Fruit fly (Drosophila melanogaster): ENCODE measurements around the gene CG5854.

Gene CG5854

DNA sequence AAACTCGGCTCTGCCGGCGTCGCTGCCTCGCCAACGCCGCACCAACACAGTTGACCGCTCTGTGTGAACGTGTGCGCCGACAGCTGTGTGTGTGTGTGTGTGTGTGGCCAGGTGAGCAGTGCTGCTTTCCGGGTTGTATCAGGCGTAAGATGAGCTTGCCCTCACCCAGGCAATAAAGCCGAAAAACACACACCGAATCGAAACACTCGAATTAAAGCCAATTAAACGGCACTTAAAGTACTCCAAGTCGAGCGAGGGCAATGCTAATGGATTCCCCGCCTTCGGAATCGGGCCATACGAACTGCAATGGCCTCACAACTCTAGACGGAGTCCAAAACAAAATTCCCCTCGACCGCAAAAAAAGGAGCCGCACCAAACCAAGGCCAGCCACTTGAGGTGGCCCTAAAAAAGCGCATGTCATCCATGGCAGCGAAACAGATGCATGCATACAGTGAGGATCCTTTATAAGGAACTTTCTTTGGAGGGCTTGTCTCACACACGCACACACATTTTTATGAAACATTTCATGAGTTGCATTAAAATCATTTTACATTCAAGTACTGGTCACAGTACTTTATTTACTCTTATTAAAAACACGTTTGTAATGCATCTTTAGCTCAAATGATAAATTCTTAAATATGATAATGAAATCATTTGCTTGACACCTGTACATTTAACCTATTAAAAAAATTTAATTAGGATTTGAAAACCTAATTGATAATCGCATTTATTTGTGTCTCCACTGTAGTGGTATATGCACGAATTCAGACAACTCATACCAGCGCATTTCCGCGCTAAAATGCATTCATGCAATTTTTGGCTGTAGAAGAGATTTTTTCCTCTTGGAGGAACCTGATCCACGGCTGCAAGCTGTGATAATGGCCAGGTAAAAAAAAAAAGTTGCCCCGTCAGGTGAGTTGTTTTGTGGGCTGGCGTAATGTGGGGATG is 15.0 kb downstream of the CG5854 start (continued):
- TF ChIP-seq CG6163 (GFP tag; IDR thresholded peaks at IDR 0.05) (peak; percentile 87), OdsH (GFP tag; optimal IDR thresholded peaks at IDR 0.05) (peak; percentile 94), salr (GFP tag; optimal IDR thresholded peaks at IDR 0.05) (peak; percentile 92), fd85E (GFP tag; optimal IDR thresholded peaks at IDR 0.05) (peak; percentile 81), ss (GFP tag; optimal IDR thresholded peaks at IDR 0.05) (peak; percentile 93 to 98), Sox102F (GFP tag; optimal IDR thresholded peaks at IDR 0.05) (peak; percentile 93), CG3919 (GFP tag; optimal IDR thresholded peaks at IDR 0.05) (peak; percentile 96), acj6 (GFP tag; optimal IDR thresholded peaks at IDR 0.05) (peak; percentile 95), CG6808 (GFP tag; optimal IDR thresholded peaks at IDR 0.05) (peak; percentile 98), CG8319 (GFP tag; optimal IDR thresholded peaks at IDR 0.05) (peak; percentile 92), CG8119 (GFP tag; IDR thresholded peaks at IDR 0.05) (peak; percentile 93), pdm3 (GFP tag; optimal IDR thresholded peaks at IDR 0.05) (peak; percentile 96), CG34406 (GFP tag; optimal IDR thresholded peaks at IDR 0.05) (peak; percentile 95), dsx (GFP tag; optimal IDR thresholded peaks at IDR 0.05; ENCODE audit: poor library complexity, severe bottlenecking) (peak; percentile 96), Eip78C (GFP tag) (peak; percentile 99), fkh (GFP tag; optimal IDR thresholded peaks at IDR 0.05) (no peak), Sox14 (GFP tag; optimal IDR thresholded peaks at IDR 0.05) (peak; percentile 96), lz (GFP tag; optimal IDR thresholded peaks at IDR 0.05) (peak; percentile 95), CG8632 (GFP tag; optimal IDR thresholded peaks at IDR 0.05) (peak; percentile 94), spab (GFP tag; optimal IDR thresholded peaks at IDR 0.05) (peak; percentile 97), CG10631 (GFP tag; optimal IDR thresholded peaks at IDR 0.05) (peak; percentile 94), esn (GFP tag; optimal IDR thresholded peaks at IDR 0.05) (peak; percentile 97), CG6276 (GFP tag; optimal IDR thresholded peaks at IDR 0.05) (peak; percentile 89), Hr38 (GFP tag; optimal IDR thresholded peaks at IDR 0.05) (no peak), CG4318 (GFP tag; optimal IDR thresholded peaks at IDR 0.05) (peak; percentile 78), svp (GFP tag) (peak; percentile 99), Lpt (GFP tag; optimal IDR thresholded peaks at IDR 0.05) (peak; percentile 83), CG6792 (GFP tag; optimal IDR thresholded peaks at IDR 0.05) (peak; percentile 94), Eip75B (GFP tag; optimal IDR thresholded peaks at IDR 0.05) (peak; percentile 96), eg (GFP tag; IDR thresholded peaks at IDR 0.05) (peak; percentile 78), CG11902 (GFP tag; optimal IDR thresholded peaks at IDR 0.05) (peak; percentile 94), dac (GFP tag; optimal IDR thresholded peaks at IDR 0.05) (peak; percentile 73), Blimp-1 (GFP tag; optimal IDR thresholded peaks at IDR 0.05) (peak; percentile 67), Eip93F (GFP tag; optimal IDR thresholded peaks at IDR 0.05) (peak; percentile 73), fd59A (GFP tag; optimal IDR thresholded peaks at IDR 0.05) (peak; percentile 97), CG9139 (GFP tag; optimal IDR thresholded peaks at IDR 0.05) (peak; percentile 91)

dm6 chr3R:23955380-23955779 is 21.7 kb downstream of the CG5854 start:
- no peak for TF ChIP-seq CG31627 (GFP tag; optimal IDR thresholded peaks at IDR 0.05)
- TF ChIP-seq spab (GFP tag; optimal IDR thresholded peaks at IDR 0.05) = no peak
- no peak for TF ChIP-seq Ets96B (tag; optimal IDR thresholded peaks at IDR 0.05)
- no peak for TF ChIP-seq CG34406 (GFP tag; optimal IDR thresholded peaks at IDR 0.05)
- TF ChIP-seq Blimp-1 (GFP tag; optimal IDR thresholded peaks at IDR 0.05) = peak; percentile 90
- no peak for TF ChIP-seq salr (GFP tag; optimal IDR thresholded peaks at IDR 0.05)
- peak; percentile 55; the same call in 1 of the 2 replicates for TF ChIP-seq CG15336 (GFP tag; IDR thresholded peaks at IDR 0.05)
- TF ChIP-seq CG6854 (GFP tag; optimal IDR thresholded peaks at IDR 0.05) = peak; percentile 56
- TF ChIP-seq Hr39 (GFP tag; optimal IDR thresholded peaks at IDR 0.05) = no peak
- no peak for TF ChIP-seq CG4318 (GFP tag; optimal IDR thresholded peaks at IDR 0.05)
- no peak for TF ChIP-seq CG6276 (GFP tag; optimal IDR thresholded peaks at IDR 0.05)
- TF ChIP-seq CG7368 (GFP tag; optimal IDR thresholded peaks at IDR 0.05) = no peak
- no peak for TF ChIP-seq Sox15 (GFP tag; optimal IDR thresholded peaks at IDR 0.05)
- TF ChIP-seq CG8319 (GFP tag; optimal IDR thresholded peaks at IDR 0.05) = no peak
- no peak for TF ChIP-seq cyc (GFP tag; optimal IDR thresholded peaks at IDR 0.05)
- peak; percentile 17 for TF ChIP-seq Sox102F (GFP tag; optimal IDR thresholded peaks at IDR 0.05)
- TF ChIP-seq CG10631 (GFP tag; optimal IDR thresholded peaks at IDR 0.05) = no peak
- no peak for TF ChIP-seq Sox14 (GFP tag; optimal IDR thresholded peaks at IDR 0.05)
- no peak for TF ChIP-seq CG6808 (GFP tag; optimal IDR thresholded peaks at IDR 0.05)
- peak; percentile 23 for TF ChIP-seq esn (GFP tag; optimal IDR thresholded peaks at IDR 0.05)
- TF ChIP-seq CG3032 (tag; optimal IDR thresholded peaks at IDR 0.05) = no peak
- no peak for TF ChIP-seq lz (GFP tag; optimal IDR thresholded peaks at IDR 0.05)
- TF ChIP-seq CG6163 (GFP tag; IDR thresholded peaks at IDR 0.05) = peak; percentile 41; the same call in 1 of the 3 replicates
- peak; percentile 20 for TF ChIP-seq Lpt (GFP tag; optimal IDR thresholded peaks at IDR 0.05)
- no peak for TF ChIP-seq CG11902 (GFP tag; optimal IDR thresholded peaks at IDR 0.05)
- no peak for TF ChIP-seq CG32006 (GFP tag; optimal IDR thresholded peaks at IDR 0.05)
- peak in 1 of 2 experiments; percentile 24 for TF ChIP-seq ss (GFP tag; optimal IDR thresholded peaks at IDR 0.05)
